Worm (Caenorhabditis elegans) whole organism, L4 larva: ENCODE measurements around the gene fbxa-32.

Experiments
- D1046.2 ChIP-seq: fragments of 200-800 bp; sonication (Bioruptor generic); IDR thresholded peaks from 2 replicates; pipeline ENCODE4 v1.3.6; 2022; ENCODE audit warnings: missing genetic modification characterization, missing compliant biosample characterization
- F26F4.8 ChIP-seq: fragments of 200-800 bp; sonication (Bioruptor generic); conservative IDR thresholded peaks from 2 replicates; pipeline ENCODE4 v1.3.6; 2022; ENCODE audit warnings: missing genetic modification characterization, missing compliant biosample characterization
- F49E8.2 ChIP-seq: sonication (generic microtip); optimal IDR thresholded peaks from 2 replicates; lab custom pipeline; 2016; ENCODE audit warnings: missing compliant biosample characterization, mild to moderate bottlenecking, missing genetic modification characterization, borderline replicate concordance
- Y105C5A.15 ChIP-seq: fragments of 200-800 bp; sonication (Bioruptor generic); IDR thresholded peaks from 2 replicates; pipeline ENCODE4 v1.3.6; 2022; ENCODE audit warnings: missing genetic modification characterization, missing compliant biosample characterization
- Y75B8A.6 ChIP-seq: fragments of 200-800 bp; sonication (Bioruptor generic); IDR thresholded peaks from 2 replicates; pipeline ENCODE4 v1.3.6; 2022; ENCODE audit warnings: missing genetic modification reagents, missing genetic modification characterization, missing compliant biosample characterization
- aly-2 ChIP-seq: sonication (generic microtip); optimal IDR thresholded peaks from 2 replicates; lab custom pipeline; 2018; ENCODE audit warnings: missing biosample characterization, missing genetic modification characterization
- ama-1 ChIP-seq: fragments of 150-350 bp; optimal IDR thresholded peaks from 2 replicates; lab custom pipeline; 2014; ENCODE audit warnings: inconsistent platforms, mixed read lengths
- ceh-28 ChIP-seq: fragments of 150-350 bp; optimal IDR thresholded peaks from 2 replicates; lab custom pipeline; 2014; ENCODE audit warnings: missing biosample characterization, missing genetic modification reagents, missing genetic modification characterization
- ceh-32 ChIP-seq: sonication (generic microtip); optimal IDR thresholded peaks from 2 replicates; lab custom pipeline; 2016; ENCODE audit warnings: mild to moderate bottlenecking, missing genetic modification characterization, missing compliant biosample characterization; ENCODE audit not compliant: poor library complexity
- ceh-44 ChIP-seq: fragments of 200-800 bp; sonication (Bioruptor generic); IDR thresholded peaks from 2 replicates; pipeline ENCODE4 v1.3.6; 2022; ENCODE audit warnings: missing genetic modification reagents, missing genetic modification characterization, missing compliant biosample characterization
- daf-16 ChIP-seq, 3 experiments: sonication (generic microtip); optimal IDR thresholded peaks; 2 replicates each; lab custom pipeline; 2016 to 2017; ENCODE audit warnings: missing genetic modification characterization in 3 of 3, missing genetic modification reagents in 3 of 3, mild to moderate bottlenecking in 2 of 3, missing compliant biosample characterization in 2 of 3, missing biosample characterization in 1 of 3, moderate library complexity in 1 of 3
- daf-8 ChIP-seq: fragments of 200-800 bp; sonication (Bioruptor generic); IDR thresholded peaks from 2 replicates; pipeline ENCODE4 v1.3.6; 2022; ENCODE audit warnings: missing genetic modification characterization, missing compliant biosample characterization
- dmd-8 ChIP-seq: fragments of 200-800 bp; sonication (Bioruptor generic); IDR thresholded peaks from 2 replicates; pipeline ENCODE4 v1.3.6; 2022; ENCODE audit warnings: missing genetic modification characterization, missing compliant biosample characterization
- dve-1 ChIP-seq: sonication (generic microtip); optimal IDR thresholded peaks from 2 replicates; lab custom pipeline; 2017; ENCODE audit warnings: antibody characterized with exemption, mild to moderate bottlenecking, missing genetic modification characterization, missing compliant biosample characterization; ENCODE audit not compliant: insufficient read depth
- fos-1 ChIP-seq: fragments of 150-350 bp; optimal IDR thresholded peaks from 2 replicates; lab custom pipeline; 2014; ENCODE audit warnings: missing biosample characterization, missing genetic modification characterization
- hlh-11 ChIP-seq: fragments of 200-800 bp; sonication (Bioruptor generic); optimal IDR thresholded peaks from 2 replicates; lab custom pipeline; 2018; ENCODE audit warnings: mild to moderate bottlenecking, missing genetic modification characterization, missing compliant biosample characterization
- hmg-1.1 ChIP-seq: fragments of 200-800 bp; sonication (Bioruptor generic); IDR thresholded peaks from 2 replicates; pipeline ENCODE4 v1.3.6; 2022; ENCODE audit warnings: missing genetic modification reagents, missing genetic modification characterization, missing compliant biosample characterization
- lim-7 ChIP-seq: fragments of 200-800 bp; sonication (Bioruptor generic); IDR thresholded peaks from 2 replicates; pipeline ENCODE4 v1.3.6; 2022; ENCODE audit warnings: missing genetic modification characterization, missing compliant biosample characterization
- lin-13 ChIP-seq: fragments of 150-350 bp; optimal IDR thresholded peaks from 2 replicates; lab custom pipeline; 2014; ENCODE audit warnings: missing biosample characterization, missing genetic modification reagents, missing genetic modification characterization
- lin-38 ChIP-seq: fragments of 200-800 bp; sonication (Bioruptor generic); IDR thresholded peaks from 2 replicates; pipeline ENCODE4 v1.3.6; 2022; ENCODE audit warnings: missing genetic modification reagents, missing genetic modification characterization, missing compliant biosample characterization
- lir-3 ChIP-seq: sonication (generic microtip); optimal IDR thresholded peaks from 2 replicates; lab custom pipeline; 2016; ENCODE audit warnings: mild to moderate bottlenecking, missing genetic modification characterization, missing compliant biosample characterization
- lsy-2 ChIP-seq, 2 experiments: fragments of 150-350 bp in 1 of 2; sonication (generic microtip) in 1 of 2; optimal IDR thresholded peaks; 2 replicates each; lab custom pipeline; 2014 to 2017; ENCODE audit warnings: missing biosample characterization in 2 of 2, missing genetic modification characterization in 2 of 2
- madf-9 ChIP-seq: fragments of 200-800 bp; sonication (Bioruptor generic); conservative IDR thresholded peaks from 2 replicates; pipeline ENCODE4 v1.3.6; 2022; ENCODE audit warnings: missing genetic modification reagents, missing genetic modification characterization, missing compliant biosample characterization
- mes-2 ChIP-seq: sonication (generic microtip); optimal IDR thresholded peaks from 2 replicates; lab custom pipeline; 2016; ENCODE audit warnings: missing genotype, mild to moderate bottlenecking, missing genetic modification characterization, missing compliant biosample characterization; ENCODE audit not compliant: poor library complexity, severe bottlenecking
- nhr-111 ChIP-seq: fragments of 200-800 bp; sonication (Bioruptor generic); optimal IDR thresholded peaks from 2 replicates; lab custom pipeline; 2018; ENCODE audit warnings: mild to moderate bottlenecking, missing genetic modification characterization, missing compliant biosample characterization
- nhr-237 ChIP-seq: sonication (generic microtip); optimal IDR thresholded peaks from 2 replicates; lab custom pipeline; 2017; ENCODE audit warnings: missing biosample characterization, missing genetic modification characterization
- nhr-28 ChIP-seq: fragments of 150-350 bp; optimal IDR thresholded peaks from 2 replicates; lab custom pipeline; 2014; ENCODE audit warnings: missing biosample characterization, missing genetic modification characterization
- nhr-48 ChIP-seq: sonication (generic microtip); optimal IDR thresholded peaks from 2 replicates; lab custom pipeline; 2016; ENCODE audit warnings: mild to moderate bottlenecking, missing genetic modification characterization, missing compliant biosample characterization
- nhr-6 ChIP-seq: fragments of 150-350 bp; optimal IDR thresholded peaks from 2 replicates; lab custom pipeline; 2014; ENCODE audit warnings: missing biosample characterization, missing genetic modification characterization
- pha-4 ChIP-seq, 2 experiments: fragments of 150-350 bp in 1 of 2; fragments of 200-800 bp in 1 of 2; sonication (Bioruptor generic) in 1 of 2; IDR thresholded peaks in 1 of 2; optimal IDR thresholded peaks in 1 of 2; 2 replicates each; pipeline versions ENCODE4 v1.3.6 to Lab custom; 2014 to 2022; ENCODE audit warnings: missing genetic modification characterization in 2 of 2, missing genetic modification reagents in 2 of 2, missing biosample characterization in 1 of 2, missing compliant biosample characterization in 1 of 2
- php-3 ChIP-seq: fragments of 200-800 bp; sonication (Bioruptor generic); IDR thresholded peaks from 2 replicates; pipeline ENCODE4 v1.3.6; 2022; ENCODE audit warnings: missing genetic modification reagents, missing genetic modification characterization, missing compliant biosample characterization
- pqm-1 ChIP-seq: sonication (generic microtip); optimal IDR thresholded peaks from 2 replicates; lab custom pipeline; 2017; ENCODE audit warnings: missing biosample characterization, missing genetic modification characterization
- set-16 ChIP-seq: fragments of 200-800 bp; sonication (Bioruptor generic); IDR thresholded peaks from 2 replicates; pipeline ENCODE4 v1.3.6; 2022; ENCODE audit warnings: missing genetic modification reagents, missing genetic modification characterization, missing compliant biosample characterization
- skn-1 ChIP-seq: fragments of 150-350 bp; optimal IDR thresholded peaks from 2 replicates; lab custom pipeline; 2014; ENCODE audit warnings: missing biosample characterization, missing genetic modification characterization
- tra-1 ChIP-seq: fragments of 200-800 bp; sonication (Bioruptor generic); IDR thresholded peaks from 2 replicates; pipeline ENCODE4 v1.3.6; 2022; ENCODE audit warnings: missing genetic modification reagents, missing genetic modification characterization, missing compliant biosample characterization
- unc-130 ChIP-seq: sonication (generic microtip); optimal IDR thresholded peaks from 2 replicates; lab custom pipeline; 2016; ENCODE audit warnings: missing genetic modification reagents, missing genetic modification characterization, missing compliant biosample characterization
- zip-11 ChIP-seq: fragments of 200-800 bp; sonication (Bioruptor generic); IDR thresholded peaks from 2 replicates; pipeline ENCODE4 v1.3.6; 2022; ENCODE audit warnings: missing genetic modification characterization, missing compliant biosample characterization
- ztf-7 ChIP-seq: fragments of 150-350 bp; optimal IDR thresholded peaks from 2 replicates; lab custom pipeline; 2014; ENCODE audit warnings: missing biosample characterization, missing genetic modification characterization

fbxa-32 gene

DNA sequence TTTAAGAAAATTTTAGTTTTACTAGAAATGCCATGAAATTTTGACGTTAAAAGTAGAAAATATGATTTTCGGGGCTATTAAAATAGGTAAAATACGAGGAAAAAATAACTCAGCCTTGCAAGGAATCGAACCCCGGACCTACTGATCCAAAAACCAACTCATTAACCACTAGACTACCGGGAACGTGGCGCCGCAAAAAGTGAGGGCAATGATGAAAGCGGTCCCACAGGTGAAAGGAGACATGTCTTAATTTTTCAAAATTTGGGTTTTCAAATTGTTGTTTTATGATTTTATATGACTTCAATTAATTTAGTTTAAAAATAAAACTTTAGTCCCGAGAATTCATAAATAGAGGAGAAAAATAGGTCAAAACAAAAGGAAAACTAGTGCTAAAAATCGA, 38.4 kb downstream of the fbxa-32 start:
- TF ChIP-seq lin-38 (GFP tag; lab: Robert Waterston, UW) (peak; percentile 23; the same call in 1 of the 2 replicates), unc-130 (GFP tag; lab: Kevin White, UChicago) (no peak), hmg-1.1 (GFP tag; lab: Robert Waterston, UW) (no peak)

DNA sequence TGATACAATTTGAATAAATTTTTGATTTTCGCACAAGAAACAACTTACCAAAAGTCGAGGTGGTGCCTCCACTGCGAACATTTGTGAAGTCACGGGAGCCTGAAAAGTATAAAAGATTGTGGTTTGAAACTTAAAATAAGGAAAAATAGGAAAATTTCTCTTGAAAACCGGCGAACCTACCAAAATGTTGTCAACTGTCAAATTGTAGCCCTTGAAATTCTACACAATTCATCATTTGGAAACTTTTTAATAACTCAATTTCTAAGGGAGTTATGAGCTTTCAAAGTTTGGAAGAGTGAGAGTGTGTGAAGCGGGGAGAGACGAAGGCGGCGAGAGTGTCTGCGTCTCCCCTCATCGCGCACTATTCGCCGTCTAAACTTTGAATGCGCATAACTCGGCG, 38.9 kb downstream of the fbxa-32 start, which contains the start of gene pes-4:
Gene pes-4, minus strand, starts transcription at position 101 of the 400 bp plus-strand sequence.
- TF ChIP-seq ztf-7: no peak
- TF ChIP-seq nhr-111 (GFP tag; lab: Kevin White, UChicago): no peak
- TF ChIP-seq aly-2 (tag; lab: Kevin White, UChicago): no peak
- TF ChIP-seq Y75B8A.6 (GFP tag; lab: Robert Waterston, UW): no peak
- TF ChIP-seq pqm-1: no peak
- no peak for TF ChIP-seq ceh-32
- TF ChIP-seq unc-130 (GFP tag; lab: Kevin White, UChicago): no peak
- TF ChIP-seq, all 104 proteins: peak for 0

DNA sequence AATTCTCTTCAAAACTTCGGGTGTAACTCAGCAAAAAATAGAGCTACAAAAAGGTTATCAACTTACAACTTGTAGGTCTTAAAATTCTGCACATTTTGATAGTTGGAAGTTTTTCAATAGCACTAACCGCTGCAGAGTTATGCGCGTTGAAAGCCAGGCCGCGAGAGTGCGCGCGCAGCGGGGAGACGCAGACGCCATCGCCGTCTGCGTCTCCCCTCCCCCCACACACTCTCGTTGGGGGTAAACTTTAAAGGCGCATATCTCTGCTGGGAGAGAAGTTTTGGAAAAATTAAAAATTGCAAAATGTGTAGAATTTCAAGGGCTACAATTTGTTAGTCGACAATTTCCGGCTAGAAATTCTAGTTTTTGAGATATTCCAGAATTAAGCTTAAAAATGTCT, 39.5 kb downstream of the fbxa-32 start:
- no peak for TF ChIP-seq dmd-8 (GFP tag; lab: Robert Waterston, UW)
- TF ChIP-seq pha-4 (GFP tag; IDR thresholded peaks at IDR 0.05; lab: Robert Waterston, UW): no peak
- no peak for TF ChIP-seq pha-4 (tag; optimal IDR thresholded peaks at IDR 0.05; lab: Kevin White, UChicago)
- no peak for TF ChIP-seq nhr-237 (tag; lab: Kevin White, UChicago)
- no peak for TF ChIP-seq skn-1 (tag; lab: Kevin White, UChicago)
- no peak for TF ChIP-seq lim-7 (GFP tag; lab: Robert Waterston, UW)
- no peak for TF ChIP-seq nhr-48 (tag; lab: Kevin White, UChicago)
- TF ChIP-seq F49E8.2 (tag; lab: Kevin White, UChicago): no peak
- TF ChIP-seq F26F4.8 (GFP tag; lab: Robert Waterston, UW): no peak
- TF ChIP-seq zip-11 (GFP tag; lab: Robert Waterston, UW): no peak
- no peak for TF ChIP-seq aly-2 (tag; lab: Kevin White, UChicago)
- no peak for TF ChIP-seq ama-1 (lab: Kevin White, UChicago)
- 0 out of 2 replicates have a peak, but pooled peaks have one; percentile 8 for TF ChIP-seq lin-38 (GFP tag; lab: Robert Waterston, UW)
- no peak for TF ChIP-seq fos-1 (tag; lab: Kevin White, UChicago)
- TF ChIP-seq daf-8 (GFP tag; lab: Robert Waterston, UW): no peak
- TF ChIP-seq Y105C5A.15 (GFP tag; lab: Robert Waterston, UW): no peak
- TF ChIP-seq madf-9: no peak
- peak; percentile 34; the same call in 1 of the 2 replicates for TF ChIP-seq set-16 (GFP tag; lab: Robert Waterston, UW)
- TF ChIP-seq, all 104 proteins: peak for 2

DNA sequence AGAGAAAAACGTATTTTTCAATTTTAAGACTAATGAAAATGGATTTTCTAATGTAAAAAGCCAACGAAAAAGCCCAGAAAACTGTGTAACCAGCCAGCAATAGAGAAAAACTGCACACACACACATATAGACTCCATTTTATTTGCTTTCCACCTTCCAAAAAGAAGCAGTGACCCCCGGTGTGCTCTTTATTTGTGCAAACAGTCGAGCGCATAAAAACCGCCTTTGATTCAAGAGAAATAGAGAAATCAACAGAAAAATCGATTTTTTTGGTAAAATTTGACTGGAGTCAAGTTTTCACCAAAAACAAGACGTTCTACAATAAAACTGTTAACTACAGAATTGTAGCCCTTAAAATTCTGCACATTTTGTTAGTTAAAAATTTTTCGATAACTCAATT, 40.5 kb downstream of the fbxa-32 start:
- TF ChIP-seq lir-3: no peak
- no peak for TF ChIP-seq pha-4 (GFP tag; IDR thresholded peaks at IDR 0.05; lab: Robert Waterston, UW)
- TF ChIP-seq pha-4 (tag; optimal IDR thresholded peaks at IDR 0.05; lab: Kevin White, UChicago): peak; percentile 72
- no peak for TF ChIP-seq ceh-44
- TF ChIP-seq, all 104 proteins: peak for 1

DNA sequence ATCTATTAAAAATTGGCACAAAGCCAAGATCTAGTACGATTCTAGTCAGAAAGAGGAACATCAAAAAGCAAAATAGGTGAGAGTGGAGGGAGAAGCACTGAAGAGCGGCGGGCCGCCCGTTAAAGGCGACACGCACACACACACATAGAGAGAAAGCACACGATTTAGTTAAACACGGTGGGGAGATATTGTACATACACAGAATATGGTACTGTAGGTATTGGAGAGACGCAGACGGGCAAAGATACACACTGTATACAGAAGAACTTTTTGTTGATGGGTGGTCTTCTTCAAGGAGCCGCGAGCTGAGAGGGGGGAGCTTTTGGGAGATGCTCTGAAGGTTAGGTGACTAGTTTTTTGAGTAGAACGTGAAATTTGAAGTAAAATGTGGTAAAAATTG, 42.8 kb downstream of the fbxa-32 start:
- TF ChIP-seq tra-1 (GFP tag; lab: Robert Waterston, UW): no peak
- TF ChIP-seq nhr-6 (tag; lab: Kevin White, UChicago): peak; percentile 61
- no peak for TF ChIP-seq lsy-2 (tag; optimal IDR thresholded peaks at IDR 0.05; lab: Kevin White, UChicago)
- TF ChIP-seq pqm-1: peak; percentile 46
- 0 out of 2 replicates have a peak, but pooled peaks have one; percentile 44 for TF ChIP-seq D1046.2 (GFP tag; lab: Robert Waterston, UW)
- TF ChIP-seq ceh-28: no peak
- TF ChIP-seq hlh-11 (tag; lab: Kevin White, UChicago): peak; percentile 21
- TF ChIP-seq nhr-237 (tag; lab: Kevin White, UChicago): no peak
- TF ChIP-seq php-3 (GFP tag; lab: Robert Waterston, UW): 0 out of 2 replicates have a peak, but pooled peaks have one; percentile 51
- TF ChIP-seq lin-13 (GFP tag; lab: Kevin White, UChicago): no peak
- TF ChIP-seq dve-1 (tag; lab: Kevin White, UChicago): peak; percentile 9
- no peak for TF ChIP-seq pha-4 (GFP tag; IDR thresholded peaks at IDR 0.05; lab: Robert Waterston, UW)
- TF ChIP-seq pha-4 (tag; optimal IDR thresholded peaks at IDR 0.05; lab: Kevin White, UChicago): peak; percentile 84
- peak; percentile 0 for TF ChIP-seq mes-2 (tag; lab: Kevin White, UChicago)
- TF ChIP-seq nhr-28: peak; percentile 41
- TF ChIP-seq lir-3: no peak
- TF ChIP-seq daf-16 (GFP tag; optimal IDR thresholded peaks at IDR 0.05; lab: Kevin White, UChicago): no peak
- TF ChIP-seq daf-16 (tag; optimal IDR thresholded peaks at IDR 0.05; lab: Kevin White, UChicago): peak; percentile 44
- no peak for TF ChIP-seq set-16 (GFP tag; lab: Robert Waterston, UW)
